Worm (Caenorhabditis elegans) whole organism, L2 larva: ENCODE measurements around the gene W09G12.9.

ENCODE experiments used
- gmeb-1 ChIP-seq: fragments of 150-350 bp; optimal IDR thresholded peaks from 2 replicates; lab custom pipeline; 2014; ENCODE audit warnings: missing biosample characterization, missing genetic modification characterization
- nhr-12 ChIP-seq: fragments of 150-350 bp; optimal IDR thresholded peaks from 2 replicates; lab custom pipeline; 2014; ENCODE audit warnings: missing biosample characterization, missing genetic modification characterization
- unc-55 ChIP-seq: fragments of 150-350 bp; sonication (generic microtip); optimal IDR thresholded peaks from 3 replicates; lab custom pipeline; 2014; ENCODE audit warnings: missing biosample characterization, missing genetic modification reagents, missing genetic modification characterization

- TF ChIP-seq unc-55 (GFP tag; lab: Kevin White, UChicago) (no peak), gmeb-1 (tag; lab: Kevin White, UChicago) (no peak), nhr-12 (no peak)
These were observed 854 bp upstream of the W09G12.9 start for ce11 chrIV:1215536-1215935.
